Worm (Caenorhabditis elegans): ENCODE measurements around the gene C06C6.8.

C06C6.8 gene

ce11 chrV:15996655-15997186 is at the start of gene C06C6.8, which contains the start of gene C06C6.9:
TSS of gene C06C6.8 (plus strand) at chrV:15997136.
TSS of gene C06C6.9 (minus strand) at chrV:15996755.
- TF ChIP-seq tbx-2 (tag; optimal IDR thresholded peaks at IDR 0.05) (no peak), ceh-48 (tag; optimal IDR thresholded peaks at IDR 0.05) (no peak), ceh-14 (tag; optimal IDR thresholded peaks at IDR 0.05) (no peak), ceh-9 (tag; optimal IDR thresholded peaks at IDR 0.05) (no peak), T23F11.4 (GFP tag; optimal IDR thresholded peaks at IDR 0.05) (no peak), lim-6 (tag; optimal IDR thresholded peaks at IDR 0.05) (no peak), F13H6.1 (tag; optimal IDR thresholded peaks at IDR 0.05) (no peak), syd-9 (tag; optimal IDR thresholded peaks at IDR 0.05) (no peak), eyg-1 (tag; optimal IDR thresholded peaks at IDR 0.05) (no peak), unc-3 (GFP tag; conservative IDR thresholded peaks at IDR 0.05) (no peak), unc-3 (tag; optimal IDR thresholded peaks at IDR 0.05) (no peak), nfya-1 (tag; optimal IDR thresholded peaks at IDR 0.05) (no peak)

- TF ChIP-seq gmeb-2 (tag; optimal IDR thresholded peaks at IDR 0.05) (no peak), pag-3 (tag; optimal IDR thresholded peaks at IDR 0.05; ENCODE audit: borderline replicate concordance) (no peak), ttx-3 (tag; optimal IDR thresholded peaks at IDR 0.05) (no peak), fkh-10 (GFP tag; optimal IDR thresholded peaks at IDR 0.05) (no peak), ztf-16 (tag; optimal IDR thresholded peaks at IDR 0.05) (no peak), mec-3 (tag; optimal IDR thresholded peaks at IDR 0.05; ENCODE audit: borderline replicate concordance) (no peak), ceh-30 (tag; optimal IDR thresholded peaks at IDR 0.05) (no peak)
Observed at ce11 chrV:15950903-15951302, 46.0 kb upstream of the C06C6.8 start, which contains the start of gene srw-59. TSS of gene srw-59 (minus strand) at chrV:15951003.

- TF ChIP-seq zip-5 (tag; optimal IDR thresholded peaks at IDR 0.05) (no peak), pros-1 (tag; optimal IDR thresholded peaks at IDR 0.05) (no peak)
Observed at ce11 chrV:15952762-15953161, 44.2 kb upstream of the C06C6.8 start, which contains the start of gene srw-56. TSS of gene srw-56 (minus strand) at chrV:15952862.

- TF ChIP-seq F13H6.1 (tag; optimal IDR thresholded peaks at IDR 0.05) (no peak), sdc-2 (tag; optimal IDR thresholded peaks at IDR 0.05) (no peak), ama-1 (optimal IDR thresholded peaks at IDR 0.05) (no peak), unc-3 (GFP tag; conservative IDR thresholded peaks at IDR 0.05) (no peak), unc-3 (tag; optimal IDR thresholded peaks at IDR 0.05) (no peak), gmeb-2 (tag; optimal IDR thresholded peaks at IDR 0.05) (no peak), lim-6 (tag; optimal IDR thresholded peaks at IDR 0.05) (no peak)
Observed at ce11 chrV:15954932-15955331, 42.0 kb upstream of the C06C6.8 start, which contains the start of gene srw-57. TSS of gene srw-57 (minus strand) at chrV:15955032.

- TF ChIP-seq npax-4 (tag; optimal IDR thresholded peaks at IDR 0.05) (no peak), tbx-2 (tag; optimal IDR thresholded peaks at IDR 0.05) (no peak), pat-9 (tag; optimal IDR thresholded peaks at IDR 0.05) (no peak), ref-2 (tag; optimal IDR thresholded peaks at IDR 0.05) (no peak), ceh-14 (tag; optimal IDR thresholded peaks at IDR 0.05) (no peak), ets-4 (tag; optimal IDR thresholded peaks at IDR 0.05) (no peak), F13H6.1 (tag; optimal IDR thresholded peaks at IDR 0.05) (no peak), elt-2 (tag; optimal IDR thresholded peaks at IDR 0.05) (no peak), fkh-10 (GFP tag; optimal IDR thresholded peaks at IDR 0.05) (no peak), elt-4 (tag; optimal IDR thresholded peaks at IDR 0.05) (no peak), ztf-16 (tag; optimal IDR thresholded peaks at IDR 0.05) (no peak), unc-55 (GFP tag; optimal IDR thresholded peaks at IDR 0.05) (no peak), ceh-2 (tag; optimal IDR thresholded peaks at IDR 0.05) (no peak), ceh-19 (GFP tag; optimal IDR thresholded peaks at IDR 0.05) (no peak), C38D4.7 (GFP tag; optimal IDR thresholded peaks at IDR 0.05) (no peak), madf-2 (tag; optimal IDR thresholded peaks at IDR 0.05) (no peak), pha-4 (tag; optimal IDR thresholded peaks at IDR 0.05) (no peak)
Observed at ce11 chrV:15955497-15955896, 41.4 kb upstream of the C06C6.8 start, which contains the start of gene srh-186. TSS of gene srh-186 (plus strand) at chrV:15955797.

Data from whole organism, late embryonic.